Fruit fly (Drosophila melanogaster): ENCODE measurements around the gene CG43321.

DNA sequence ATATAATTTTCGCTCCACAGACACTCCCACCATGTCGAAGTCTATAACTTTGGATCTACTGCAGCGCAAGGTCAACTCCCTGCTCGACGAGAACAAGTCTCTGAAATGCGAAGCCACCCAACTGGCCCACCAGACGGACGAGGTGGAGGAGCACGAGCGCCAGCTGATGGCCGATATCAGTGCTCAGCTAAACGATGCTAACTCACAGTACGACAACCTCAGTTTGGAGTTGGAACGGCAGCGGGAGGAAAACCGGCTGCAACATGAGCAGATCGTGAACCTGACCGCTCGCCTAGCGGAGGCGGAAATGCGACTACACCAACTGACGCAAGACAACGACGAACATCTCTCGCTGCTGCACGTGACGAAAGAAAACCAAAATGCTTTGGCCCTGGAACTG, 39.7 kb downstream of the CG43321 start:
- TF ChIP-seq cnc (optimal IDR thresholded peaks at IDR 0.05) = no peak
- TF ChIP-seq Hr96 (GFP tag; optimal IDR thresholded peaks at IDR 0.05) = no peak
- TF ChIP-seq toe (GFP tag; optimal IDR thresholded peaks at IDR 0.05) = no peak
- TF ChIP-seq kay (GFP tag; ENCODE audit: borderline replicate concordance) = no peak
